Fruit fly (Drosophila melanogaster) whole organism, prepupa: ENCODE results near the gene CG16986.

Source experiments
- CG10631 ChIP-seq: fragments of 200-800 bp; sonication (Bioruptor generic); optimal IDR thresholded peaks from 2 replicates; lab custom pipeline; 2016; ENCODE audit warnings: missing biosample characterization, missing genetic modification characterization
- CG10669 ChIP-seq: fragments of 200-800 bp; sonication (Bioruptor generic); optimal IDR thresholded peaks from 3 replicates; lab custom pipeline; 2018; ENCODE audit warnings: missing biosample characterization, mild to moderate bottlenecking, missing genetic modification characterization, moderate library complexity
- CG11762 ChIP-seq: fragments of 200-800 bp; sonication (Bioruptor generic); optimal IDR thresholded peaks from 3 replicates; lab custom pipeline; 2016; ENCODE audit warnings: missing biosample characterization, missing genetic modification characterization; ENCODE audit not compliant: insufficient read depth
- CG11902 ChIP-seq: fragments of 200-800 bp; sonication (Bioruptor generic); optimal IDR thresholded peaks from 3 replicates; lab custom pipeline; 2016; ENCODE audit warnings: missing biosample characterization, missing genetic modification characterization
- CG15336 ChIP-seq: fragments of 200-800 bp; sonication (Bioruptor generic); IDR thresholded peaks from 2 replicates; pipeline ENCODE4 v1.3.6; 2022; ENCODE audit warnings: missing biosample characterization, missing genetic modification characterization
- CG1621 ChIP-seq: fragments of 200-800 bp; sonication (Bioruptor generic); optimal IDR thresholded peaks from 3 replicates; lab custom pipeline; 2018; ENCODE audit warnings: missing biosample characterization, mild to moderate bottlenecking, missing genetic modification characterization
- CG3032 ChIP-seq: fragments of 200-800 bp; optimal IDR thresholded peaks from 2 replicates; lab custom pipeline; 2019; ENCODE audit warnings: missing biosample characterization, mild to moderate bottlenecking, missing genetic modification characterization, moderate library complexity
- CG32006 ChIP-seq: fragments of 200-800 bp; sonication (Bioruptor generic); optimal IDR thresholded peaks from 3 replicates; lab custom pipeline; 2017; ENCODE audit warnings: missing biosample characterization, mild to moderate bottlenecking, missing genetic modification characterization
- CG34406 ChIP-seq: fragments of 200-800 bp; sonication (Bioruptor generic); optimal IDR thresholded peaks from 3 replicates; lab custom pipeline; 2016; ENCODE audit warnings: missing biosample characterization, missing genetic modification characterization
- CG3919 ChIP-seq: fragments of 200-800 bp; sonication (Bioruptor generic); optimal IDR thresholded peaks from 3 replicates; lab custom pipeline; 2016; ENCODE audit warnings: missing biosample characterization, missing genetic modification characterization
- CG4318 ChIP-seq: fragments of 200-800 bp; sonication (Bioruptor generic); optimal IDR thresholded peaks from 3 replicates; lab custom pipeline; 2017; ENCODE audit warnings: missing biosample characterization, mild to moderate bottlenecking, missing genetic modification characterization
- CG6163 ChIP-seq: fragments of 200-800 bp; sonication (Bioruptor generic); IDR thresholded peaks from 3 replicates; pipeline ENCODE4 v1.3.6; 2022; ENCODE audit warnings: missing biosample characterization, missing genetic modification characterization
- CG6276 ChIP-seq: fragments of 200-800 bp; sonication (Bioruptor generic); optimal IDR thresholded peaks from 2 replicates; lab custom pipeline; 2017; ENCODE audit warnings: missing biosample characterization, mild to moderate bottlenecking, missing genetic modification characterization
- CG6792 ChIP-seq: fragments of 200-800 bp; sonication (Bioruptor generic); optimal IDR thresholded peaks from 3 replicates; lab custom pipeline; 2016; ENCODE audit warnings: missing biosample characterization, missing genetic modification characterization
- CG6808 ChIP-seq: fragments of 200-800 bp; sonication (Bioruptor generic); optimal IDR thresholded peaks from 3 replicates; lab custom pipeline; 2017; ENCODE audit warnings: missing biosample characterization, missing genetic modification characterization, mild to moderate bottlenecking, moderate library complexity, missing genetic modification reagents
- CG7368 ChIP-seq: fragments of 200-800 bp; sonication (Bioruptor generic); optimal IDR thresholded peaks from 3 replicates; lab custom pipeline; 2016; ENCODE audit warnings: missing biosample characterization, missing genetic modification characterization
- CG8119 ChIP-seq: fragments of 200-800 bp; sonication (Bioruptor generic); IDR thresholded peaks from 3 replicates; pipeline ENCODE4 v1.3.6; 2022; ENCODE audit warnings: missing biosample characterization, missing genetic modification characterization
- CG8319 ChIP-seq: fragments of 200-800 bp; sonication (Bioruptor generic); optimal IDR thresholded peaks from 3 replicates; lab custom pipeline; 2016; ENCODE audit warnings: missing biosample characterization, missing genetic modification characterization
- CG8632 ChIP-seq: fragments of 200-800 bp; sonication (Bioruptor generic); optimal IDR thresholded peaks from 3 replicates; lab custom pipeline; 2016; ENCODE audit warnings: missing biosample characterization, missing genetic modification characterization
- Eip75B ChIP-seq: fragments of 200-800 bp; sonication (Bioruptor generic); optimal IDR thresholded peaks from 3 replicates; lab custom pipeline; 2016; ENCODE audit warnings: missing biosample characterization, missing genetic modification characterization
- Eip78C ChIP-seq: fragments of 200-800 bp; sonication (Bioruptor generic); peaks from one replicate; lab custom pipeline; 2016; ENCODE audit warnings: missing biosample characterization, missing genetic modification characterization
- Eip93F ChIP-seq: fragments of 200-800 bp; sonication (Bioruptor generic); optimal IDR thresholded peaks from 2 replicates; lab custom pipeline; 2016; ENCODE audit warnings: missing biosample characterization, mild to moderate bottlenecking, missing genetic modification characterization
- Ets96B ChIP-seq: fragments of 200-800 bp; optimal IDR thresholded peaks from 2 replicates; lab custom pipeline; 2019; ENCODE audit warnings: missing biosample characterization, mild to moderate bottlenecking, missing genetic modification characterization, moderate library complexity
- Gug ChIP-seq: fragments of 200-800 bp; sonication (Bioruptor generic); IDR thresholded peaks from 2 replicates; pipeline ENCODE4 v1.3.6; 2022; ENCODE audit warnings: missing biosample characterization, missing genetic modification characterization
- Hr38 ChIP-seq: sonication (Bioruptor generic); optimal IDR thresholded peaks from 2 replicates; lab custom pipeline; 2016; ENCODE audit warnings: missing biosample characterization, missing genetic modification characterization
- Hr4 ChIP-seq: fragments of 200-800 bp; sonication (Bioruptor generic); optimal IDR thresholded peaks from 3 replicates; lab custom pipeline; 2016; ENCODE audit warnings: missing biosample characterization, missing genetic modification characterization
- Met ChIP-seq: fragments of 200-800 bp; sonication (Bioruptor generic); optimal IDR thresholded peaks from 3 replicates; lab custom pipeline; 2016; ENCODE audit warnings: missing biosample characterization, missing genetic modification characterization
- OdsH ChIP-seq: fragments of 200-800 bp; sonication (Bioruptor generic); optimal IDR thresholded peaks from 3 replicates; lab custom pipeline; 2016; ENCODE audit warnings: missing biosample characterization, missing genetic modification characterization
- Smox ChIP-seq: fragments of 200-800 bp; sonication (Bioruptor generic); optimal IDR thresholded peaks from 3 replicates; lab custom pipeline; 2016; ENCODE audit warnings: missing biosample characterization, missing genetic modification characterization
- Sox102F ChIP-seq: fragments of 200-800 bp; sonication (Bioruptor generic); optimal IDR thresholded peaks from 2 replicates; lab custom pipeline; 2016; ENCODE audit warnings: missing biosample characterization, mild to moderate bottlenecking, missing genetic modification characterization
- Sox14 ChIP-seq: fragments of 200-800 bp; sonication (Bioruptor generic); optimal IDR thresholded peaks from 3 replicates; lab custom pipeline; 2016; ENCODE audit warnings: missing biosample characterization, missing genetic modification characterization
- Sox15 ChIP-seq: fragments of 200-800 bp; sonication (Bioruptor generic); optimal IDR thresholded peaks from 3 replicates; lab custom pipeline; 2016; ENCODE audit warnings: missing biosample characterization, missing genetic modification characterization
- achi ChIP-seq: fragments of 200-800 bp; sonication (Bioruptor generic); optimal IDR thresholded peaks from 3 replicates; lab custom pipeline; 2016; ENCODE audit warnings: missing biosample characterization, missing genetic modification characterization
- acj6 ChIP-seq: fragments of 200-800 bp; sonication (Bioruptor generic); optimal IDR thresholded peaks from 3 replicates; lab custom pipeline; 2016; ENCODE audit warnings: missing biosample characterization, missing genetic modification characterization
- dac ChIP-seq: fragments of 200-800 bp; sonication (Bioruptor generic); optimal IDR thresholded peaks from 2 replicates; lab custom pipeline; 2017; ENCODE audit warnings: missing biosample characterization, mild to moderate bottlenecking, missing genetic modification characterization
- dsx ChIP-seq: fragments of 200-800 bp; optimal IDR thresholded peaks from 3 replicates; lab custom pipeline; 2019; ENCODE audit warnings: missing biosample characterization, mild to moderate bottlenecking, missing genetic modification characterization, moderate library complexity; ENCODE audit not compliant: poor library complexity, severe bottlenecking
- eg ChIP-seq: fragments of 200-800 bp; sonication (Bioruptor generic); IDR thresholded peaks from 3 replicates; pipeline ENCODE4 v1.3.6; 2022; ENCODE audit warnings: missing biosample characterization, missing genetic modification characterization
- fd85E ChIP-seq: fragments of 200-800 bp; sonication (Bioruptor generic); optimal IDR thresholded peaks from 3 replicates; lab custom pipeline; 2016; ENCODE audit warnings: missing biosample characterization, missing genetic modification characterization
- fkh ChIP-seq: fragments of 200-800 bp; sonication (Bioruptor generic); optimal IDR thresholded peaks from 3 replicates; lab custom pipeline; 2017; ENCODE audit warnings: missing biosample characterization, mild to moderate bottlenecking, missing genetic modification characterization, moderate library complexity
- lz ChIP-seq: fragments of 200-800 bp; sonication (Bioruptor generic); optimal IDR thresholded peaks from 3 replicates; lab custom pipeline; 2016; ENCODE audit warnings: missing biosample characterization, missing genetic modification characterization
- pdm3 ChIP-seq: fragments of 200-800 bp; sonication (Bioruptor generic); optimal IDR thresholded peaks from 3 replicates; lab custom pipeline; 2016; ENCODE audit warnings: missing biosample characterization, missing genetic modification characterization
- salr ChIP-seq, 2 experiments: fragments of 200-800 bp; sonication (Bioruptor generic); optimal IDR thresholded peaks; 3 replicates each; lab custom pipeline; 2016 to 2018; ENCODE audit warnings: missing biosample characterization in 2 of 2, missing genetic modification characterization in 2 of 2, mild to moderate bottlenecking in 1 of 2
- spab ChIP-seq: fragments of 200-800 bp; sonication (Bioruptor generic); optimal IDR thresholded peaks from 2 replicates; lab custom pipeline; 2017; ENCODE audit warnings: missing biosample characterization, mild to moderate bottlenecking, missing genetic modification characterization, missing genetic modification reagents
- ss ChIP-seq, 2 experiments: fragments of 200-800 bp; sonication (Bioruptor generic); optimal IDR thresholded peaks; 2 replicates in 1 of 2; 3 replicates in 1 of 2; lab custom pipeline; 2017 to 2018; ENCODE audit warnings: mild to moderate bottlenecking in 2 of 2, missing biosample characterization in 2 of 2, missing genetic modification characterization in 2 of 2, moderate library complexity in 1 of 2
- svp ChIP-seq: fragments of 200-800 bp; sonication (Bioruptor generic); peaks from one replicate; lab custom pipeline; 2016; ENCODE audit warnings: missing biosample characterization, missing genetic modification characterization
- topi ChIP-seq: fragments of 200-800 bp; sonication (Bioruptor generic); optimal IDR thresholded peaks from 3 replicates; lab custom pipeline; 2016; ENCODE audit warnings: missing biosample characterization, missing genetic modification characterization

The CG16986 gene

DNA sequence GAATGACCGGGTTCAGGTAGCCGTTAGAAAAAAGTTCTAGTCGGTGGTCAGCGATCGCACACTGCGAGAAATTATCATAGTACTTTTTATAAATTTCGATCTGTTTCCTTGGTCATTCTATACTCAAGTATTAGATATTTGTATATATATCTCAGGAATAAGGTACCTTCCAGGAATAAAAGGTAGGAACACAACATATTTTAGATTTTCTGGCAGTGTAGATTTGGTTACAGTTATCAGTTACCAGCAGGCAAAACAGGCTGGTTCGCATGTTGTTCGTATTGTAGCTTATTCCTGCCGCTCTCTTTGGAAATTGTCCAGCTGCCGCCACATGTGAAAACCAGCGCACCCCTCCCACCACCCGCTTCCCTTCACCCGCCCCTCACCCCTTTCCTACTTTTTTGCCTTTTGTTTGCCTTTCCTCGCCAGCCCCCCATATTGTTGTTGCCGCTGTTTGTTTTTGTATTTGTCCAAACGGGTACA, 18.7 kb upstream of the CG16986 start (continued):
- TF ChIP-seq spab (GFP tag; lab: Kevin White, UChicago) (peak; percentile 17), Eip93F (GFP tag; lab: Kevin White, UChicago) (peak; percentile 26), Hr38 (GFP tag; lab: Kevin White, UChicago) (no peak), fd85E (GFP tag; lab: Kevin White, UChicago) (no peak), CG7368 (peak; percentile 52), Met (GFP tag; lab: Kevin White, UChicago) (peak; percentile 81), eg (GFP tag; lab: Robert Waterston, UW) (peak; percentile 94), CG34406 (GFP tag; lab: Kevin White, UChicago) (peak; percentile 69), CG1621 (tag; lab: Kevin White, UChicago) (no peak), CG6808 (GFP tag; lab: Kevin White, UChicago) (peak; percentile 59), CG32006 (GFP tag; lab: Kevin White, UChicago) (peak; percentile 93), acj6 (peak; percentile 77), Ets96B (tag; lab: Kevin White, UChicago) (peak; percentile 70), CG8319 (GFP tag; lab: Kevin White, UChicago) (peak; percentile 35), pdm3 (GFP tag; lab: Kevin White, UChicago) (peak; percentile 70), CG3032 (peak; percentile 55)

DNA sequence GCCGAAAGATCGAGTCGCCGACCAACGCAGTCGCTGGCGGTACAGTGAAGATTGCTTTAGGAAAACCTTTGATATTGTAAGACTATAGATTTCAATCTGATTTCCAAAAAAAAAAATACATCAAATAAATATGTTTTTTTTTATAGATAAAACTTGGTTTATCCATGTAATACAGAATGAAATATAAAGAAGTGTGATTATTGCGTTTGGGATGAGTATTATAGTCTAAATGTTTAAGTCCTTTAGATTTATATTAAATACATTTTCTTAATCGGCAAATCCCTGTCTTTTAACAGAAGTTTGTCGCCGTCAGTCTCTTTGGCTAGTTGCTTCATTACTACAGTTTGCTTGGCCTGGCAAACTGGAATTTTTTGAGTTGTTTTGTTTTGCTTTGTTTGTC, 18.3 kb upstream of the CG16986 start:
- no peak for TF ChIP-seq CG6276 (GFP tag; lab: Kevin White, UChicago)
- no peak for TF ChIP-seq salr (GFP tag; optimal IDR thresholded peaks at IDR 0.05; lab: Kevin White, UChicago)
- TF ChIP-seq fd85E (GFP tag; lab: Kevin White, UChicago): no peak
- TF ChIP-seq CG10669: no peak
- TF ChIP-seq dsx: no peak
- peak; percentile 24 for TF ChIP-seq CG4318
- no peak for TF ChIP-seq CG6792
- TF ChIP-seq CG11902 (GFP tag; lab: Kevin White, UChicago): no peak
- no peak for TF ChIP-seq CG3032
- no peak for TF ChIP-seq CG10631 (GFP tag; lab: Kevin White, UChicago)
- TF ChIP-seq Sox102F: no peak
- no peak for TF ChIP-seq Gug (GFP tag; lab: Robert Waterston, UW)
- no peak for TF ChIP-seq Sox15 (GFP tag; lab: Kevin White, UChicago)
- peak; percentile 26; the same call in 1 of the 3 replicates for TF ChIP-seq CG8119 (GFP tag; lab: Robert Waterston, UW)
- no peak for TF ChIP-seq CG8319 (GFP tag; lab: Kevin White, UChicago)
- TF ChIP-seq Sox14 (GFP tag; lab: Kevin White, UChicago): no peak
- peak; percentile 71 for TF ChIP-seq Eip78C
- TF ChIP-seq eg (GFP tag; lab: Robert Waterston, UW): peak; percentile 77
- TF ChIP-seq CG11762 (GFP tag; lab: Kevin White, UChicago): no peak
- no peak for TF ChIP-seq achi (GFP tag; lab: Kevin White, UChicago)
- no peak for TF ChIP-seq Hr4
- no peak for TF ChIP-seq Met (GFP tag; lab: Kevin White, UChicago)
- TF ChIP-seq CG15336 (GFP tag; lab: Robert Waterston, UW): peak; percentile 71
- TF ChIP-seq ss (GFP tag; optimal IDR thresholded peaks at IDR 0.05; lab: Kevin White, UChicago): no peak
- TF ChIP-seq lz: no peak

DNA sequence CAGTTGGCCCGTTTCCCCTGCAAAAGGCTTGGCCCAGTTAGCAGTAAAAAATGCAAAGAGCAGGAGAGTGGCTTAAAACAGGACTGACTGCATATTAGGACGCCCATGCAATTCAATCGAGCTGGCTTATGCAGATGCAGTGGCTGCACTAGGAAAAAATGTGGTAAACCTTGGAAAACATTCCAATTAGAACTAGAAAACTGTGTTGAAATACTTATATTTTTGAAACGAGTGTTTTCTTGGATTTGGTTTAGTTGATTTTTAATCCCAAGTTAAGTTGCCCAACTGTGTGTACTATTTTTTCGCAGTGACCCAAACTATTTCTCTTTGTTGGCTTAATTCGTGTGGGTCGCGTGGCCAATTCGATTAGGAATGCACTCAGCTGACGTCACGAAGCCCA, 17.8 kb upstream of the CG16986 start:
- TF ChIP-seq fkh (GFP tag; lab: Kevin White, UChicago): no peak
- TF ChIP-seq pdm3 (GFP tag; lab: Kevin White, UChicago): peak; percentile 29
- no peak for TF ChIP-seq CG4318
- TF ChIP-seq CG6276 (GFP tag; lab: Kevin White, UChicago): peak; percentile 79
- no peak for TF ChIP-seq CG6808 (GFP tag; lab: Kevin White, UChicago)
- TF ChIP-seq Eip75B (GFP tag; lab: Kevin White, UChicago): peak; percentile 31
- no peak for TF ChIP-seq topi (GFP tag; lab: Kevin White, UChicago)
- no peak for TF ChIP-seq svp (GFP tag; lab: Kevin White, UChicago)
- TF ChIP-seq CG6163 (GFP tag; lab: Robert Waterston, UW): peak; percentile 82
- peak; percentile 41 for TF ChIP-seq dac (GFP tag; lab: Kevin White, UChicago)
- TF ChIP-seq OdsH (GFP tag; lab: Kevin White, UChicago): peak; percentile 40
- peak; percentile 84 for TF ChIP-seq CG15336 (GFP tag; lab: Robert Waterston, UW)
- TF ChIP-seq eg (GFP tag; lab: Robert Waterston, UW): peak; percentile 93
- peak; percentile 72 for TF ChIP-seq Gug (GFP tag; lab: Robert Waterston, UW)
- TF ChIP-seq Ets96B (tag; lab: Kevin White, UChicago): peak; percentile 64
- no peak for TF ChIP-seq achi (GFP tag; lab: Kevin White, UChicago)
- no peak for TF ChIP-seq Sox14 (GFP tag; lab: Kevin White, UChicago)
- TF ChIP-seq lz: no peak
- TF ChIP-seq CG8632: no peak
- TF ChIP-seq Hr4: peak; percentile 74
- no peak for TF ChIP-seq CG10669
- peak; percentile 67 for TF ChIP-seq CG3919 (GFP tag; lab: Kevin White, UChicago)
- peak; percentile 71 for TF ChIP-seq CG32006 (GFP tag; lab: Kevin White, UChicago)
- no peak for TF ChIP-seq acj6
- TF ChIP-seq Smox: no peak
- no peak for TF ChIP-seq ss (GFP tag; optimal IDR thresholded peaks at IDR 0.05; lab: Kevin White, UChicago)
